Fruit fly (Drosophila melanogaster) Kc167 (cell line): ENCODE results near the gene CG34176.

Experiments used
- Myc ChIP-seq: fragments of >200 bp; optimal IDR thresholded peaks from 2 replicates; lab custom pipeline; 2017; ENCODE audit warnings: missing external identifiers
- Sin3A ChIP-seq: fragments of >200 bp; optimal IDR thresholded peaks from 2 replicates; lab custom pipeline; 2018; ENCODE audit warnings: missing external identifiers
- h ChIP-seq: fragments of >200 bp; optimal IDR thresholded peaks from 3 replicates; lab custom pipeline; 2018; ENCODE audit warnings: missing external identifiers
- insv ChIP-seq: fragments of >200 bp; optimal IDR thresholded peaks from 3 replicates; lab custom pipeline; 2018; ENCODE audit warnings: missing external identifiers
- psq ChIP-seq: fragments of >200 bp; optimal IDR thresholded peaks from 2 replicates; lab custom pipeline; 2017; ENCODE audit warnings: missing external identifiers
- ttk ChIP-seq: sonication (Bioruptor generic); optimal IDR thresholded peaks from 2 replicates; lab custom pipeline; 2017; ENCODE audit warnings: missing external identifiers

DNA sequence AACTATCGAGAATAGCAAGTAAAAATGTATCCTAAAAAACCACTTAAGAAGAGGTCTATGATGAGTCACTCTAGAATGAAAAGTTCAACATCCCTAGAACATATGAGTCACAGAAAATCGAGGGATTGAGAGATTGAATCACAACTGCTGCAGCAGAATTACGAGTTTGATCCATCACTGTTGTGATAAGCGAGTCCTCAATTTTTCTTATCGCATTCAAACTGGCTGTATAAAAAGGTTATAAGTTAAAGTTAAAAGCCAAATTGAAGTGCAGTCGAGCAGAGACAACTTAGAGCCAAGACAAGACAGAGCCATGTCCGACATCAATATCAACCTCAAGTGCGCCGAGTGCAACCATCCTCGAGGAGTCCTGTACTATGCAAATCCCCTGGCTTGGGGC lies 3.5 kb downstream of the CG34176 start, which contains the start of gene CG43773:
- TF ChIP-seq ttk (no peak), h (lab: Kevin White, UChicago) (no peak), Sin3A (lab: Kevin White, UChicago) (no peak), insv (lab: Kevin White, UChicago) (no peak), psq (lab: Kevin White, UChicago) (no peak), Myc (lab: Kevin White, UChicago) (no peak)
